Worm (Caenorhabditis elegans) whole organism, early embryonic: ENCODE results near the gene C05G5.3.

Experiments used
- F13C5.2 ChIP-seq: sonication (generic microtip); optimal IDR thresholded peaks from 2 replicates; lab custom pipeline; 2017; ENCODE audit warnings: mild to moderate bottlenecking, missing genetic modification characterization, inconsistent platforms, missing compliant biosample characterization
- aly-1 ChIP-seq: sonication (generic microtip); optimal IDR thresholded peaks from 2 replicates; lab custom pipeline; 2016; ENCODE audit warnings: missing genetic modification characterization, missing compliant biosample characterization
- ama-1 ChIP-seq: fragments of 150-350 bp; optimal IDR thresholded peaks from 2 replicates; lab custom pipeline; 2014
- ceh-13 ChIP-seq: fragments of 200-800 bp; sonication (Bioruptor generic); optimal IDR thresholded peaks from 2 replicates; lab custom pipeline; 2018; ENCODE audit warnings: mild to moderate bottlenecking, missing genetic modification characterization, missing compliant biosample characterization
- ceh-36 ChIP-seq: sonication (generic microtip); optimal IDR thresholded peaks from 2 replicates; lab custom pipeline; 2016; ENCODE audit warnings: missing genetic modification characterization, inconsistent platforms, missing compliant biosample characterization
- sea-1 ChIP-seq: fragments of 200-800 bp; sonication (Bioruptor generic); conservative IDR thresholded peaks from 2 replicates; pipeline ENCODE4 v1.3.6; 2022; ENCODE audit warnings: missing genetic modification characterization, missing compliant biosample characterization
- tbx-37 ChIP-seq: fragments of 200-800 bp; sonication (Bioruptor generic); conservative IDR thresholded peaks from 2 replicates; pipeline ENCODE4 v1.3.6; 2022; ENCODE audit warnings: missing genetic modification reagents, missing genetic modification characterization, missing compliant biosample characterization

- TF ChIP-seq ceh-36 (tag; lab: Kevin White, UChicago) (no peak), ceh-13 (GFP tag; lab: Kevin White, UChicago) (no peak), sea-1 (GFP tag; lab: Robert Waterston, UW) (no peak), ama-1 (lab: Kevin White, UChicago) (no peak), F13C5.2 (tag; lab: Kevin White, UChicago) (no peak), tbx-37 (no peak), aly-1 (tag; lab: Kevin White, UChicago) (no peak)
Measured at ce11 chrX:14761021-14761420, 9.2 kb upstream of the C05G5.3 start, which contains the start of gene C05G5.5.
